Worm (Caenorhabditis elegans) whole organism, late embryonic: ENCODE data around the gene unc-119.

Experiments
- ama-1 ChIP-seq: fragments of 150-350 bp; optimal IDR thresholded peaks from 2 replicates; lab custom pipeline; 2014
- ceh-18 ChIP-seq: sonication (generic microtip); optimal IDR thresholded peaks from 2 replicates; lab custom pipeline; 2016; ENCODE audit warnings: missing genetic modification characterization, missing compliant biosample characterization
- ceh-30 ChIP-seq: fragments of 150-350 bp; optimal IDR thresholded peaks from 2 replicates; lab custom pipeline; 2014; ENCODE audit warnings: missing biosample characterization, missing genetic modification characterization
- dmd-4 ChIP-seq: sonication (generic microtip); optimal IDR thresholded peaks from 2 replicates; lab custom pipeline; 2016; ENCODE audit warnings: borderline replicate concordance, missing genetic modification characterization, missing compliant biosample characterization
- fkh-6 ChIP-seq: sonication (generic microtip); optimal IDR thresholded peaks from 2 replicates; lab custom pipeline; 2016; ENCODE audit warnings: missing genetic modification characterization, missing compliant biosample characterization
- lim-6 ChIP-seq: sonication (generic microtip); optimal IDR thresholded peaks from 2 replicates; lab custom pipeline; 2016; ENCODE audit warnings: missing genetic modification characterization, missing compliant biosample characterization
- nhr-11 ChIP-seq: fragments of 150-350 bp; optimal IDR thresholded peaks from 2 replicates; lab custom pipeline; 2014; ENCODE audit warnings: missing biosample characterization, missing genetic modification characterization
- npax-4 ChIP-seq: sonication (generic microtip); optimal IDR thresholded peaks from 2 replicates; lab custom pipeline; 2016; ENCODE audit warnings: missing genetic modification characterization, missing compliant biosample characterization
- pha-4 ChIP-seq: fragments of 150-350 bp; optimal IDR thresholded peaks from 2 replicates; lab custom pipeline; 2018; ENCODE audit warnings: missing biosample characterization, missing genetic modification reagents, missing genetic modification characterization
- sox-4 ChIP-seq: sonication (generic microtip); optimal IDR thresholded peaks from 2 replicates; lab custom pipeline; 2017; ENCODE audit warnings: mild to moderate bottlenecking, missing genetic modification characterization, inconsistent platforms, missing compliant biosample characterization
- ztf-16 ChIP-seq: sonication (generic microtip); optimal IDR thresholded peaks from 2 replicates; lab custom pipeline; 2017; ENCODE audit warnings: missing genetic modification characterization, missing compliant biosample characterization

DNA sequence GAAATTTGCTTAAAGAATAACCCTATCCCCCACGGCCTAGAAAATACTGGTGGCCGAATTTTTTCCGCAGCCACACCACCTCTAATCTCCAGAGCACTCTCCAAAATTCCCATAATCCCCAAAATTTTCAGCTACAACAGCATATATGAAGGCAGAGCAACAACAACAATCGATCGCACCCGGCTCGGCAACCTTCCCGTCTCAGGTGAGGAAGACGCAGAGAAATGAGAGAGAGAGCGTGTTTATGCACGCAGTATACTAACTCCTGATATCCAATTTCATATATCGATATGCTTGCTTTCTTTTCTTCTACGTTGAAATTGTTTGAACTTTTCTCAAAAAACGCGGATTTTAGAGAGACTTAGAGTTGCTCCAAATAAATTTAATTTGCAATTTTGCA, 3.9 kb downstream of the unc-119 start:
- TF ChIP-seq nhr-11 (no peak), lim-6 (tag; lab: Kevin White, UChicago) (no peak), npax-4 (no peak), pha-4 (tag; lab: Kevin White, UChicago) (no peak), fkh-6 (tag; lab: Kevin White, UChicago) (no peak), dmd-4 (tag; lab: Kevin White, UChicago) (no peak), ceh-18 (tag; lab: Kevin White, UChicago) (no peak), ztf-16 (tag; lab: Kevin White, UChicago) (no peak), ceh-30 (tag; lab: Kevin White, UChicago) (no peak), ama-1 (lab: Kevin White, UChicago) (no peak), sox-4 (tag; lab: Kevin White, UChicago) (no peak)
